Worm (Caenorhabditis elegans) whole organism, L2 larva: Measurements from ENCODE around the gene ceh-100.

Experiments
- C34F6.9 ChIP-seq: fragments of 150-350 bp; optimal IDR thresholded peaks from 2 replicates; lab custom pipeline; 2014; ENCODE audit warnings: missing biosample characterization, missing genetic modification characterization
- F13H6.1 ChIP-seq: sonication (generic microtip); optimal IDR thresholded peaks from 2 replicates; lab custom pipeline; 2016; ENCODE audit warnings: missing genetic modification characterization, missing compliant biosample characterization
- R02D3.7 ChIP-seq: fragments of 150-350 bp; optimal IDR thresholded peaks from 2 replicates; lab custom pipeline; 2014; ENCODE audit warnings: missing biosample characterization, missing genetic modification characterization
- Y55F3AM.14 ChIP-seq: fragments of 200-800 bp; sonication (Bioruptor generic); optimal IDR thresholded peaks from 2 replicates; lab custom pipeline; 2018; ENCODE audit warnings: mild to moderate bottlenecking, missing genetic modification characterization, missing compliant biosample characterization
- ZK546.5 ChIP-seq: sonication (generic microtip); optimal IDR thresholded peaks from 2 replicates; lab custom pipeline; 2017; ENCODE audit warnings: missing biosample characterization, missing genetic modification characterization
- alr-1 ChIP-seq: fragments of 150-350 bp; optimal IDR thresholded peaks from 2 replicates; lab custom pipeline; 2014; ENCODE audit warnings: missing biosample characterization, missing genetic modification characterization
- blmp-1 ChIP-seq: sonication (generic microtip); optimal IDR thresholded peaks from 2 replicates; lab custom pipeline; 2017; ENCODE audit warnings: missing genetic modification characterization, mild to moderate bottlenecking, missing compliant biosample characterization, antibody characterized with exemption, moderate library complexity; ENCODE audit not compliant: insufficient read depth
- ceh-16 ChIP-seq: fragments of 150-350 bp; optimal IDR thresholded peaks from 2 replicates; lab custom pipeline; 2014; ENCODE audit warnings: missing biosample characterization, missing genetic modification characterization
- ceh-82 ChIP-seq: fragments of 150-350 bp; optimal IDR thresholded peaks from 2 replicates; lab custom pipeline; 2014; ENCODE audit warnings: missing biosample characterization, missing genetic modification characterization
- crh-2 ChIP-seq: sonication (generic microtip); optimal IDR thresholded peaks from 2 replicates; lab custom pipeline; 2017; ENCODE audit warnings: missing biosample characterization, missing genetic modification characterization
- dmd-4 ChIP-seq: sonication (generic microtip); optimal IDR thresholded peaks from 2 replicates; lab custom pipeline; 2017; ENCODE audit warnings: missing biosample characterization, missing genetic modification characterization
- egl-27 ChIP-seq: sonication (generic microtip); optimal IDR thresholded peaks from 3 replicates; lab custom pipeline; 2017; ENCODE audit warnings: missing biosample characterization, missing genetic modification reagents, missing genetic modification characterization
- elt-1 ChIP-seq: fragments of 150-350 bp; optimal IDR thresholded peaks from 2 replicates; lab custom pipeline; 2014; ENCODE audit warnings: missing biosample characterization, missing genetic modification characterization
- elt-3 ChIP-seq: sonication (generic microtip); optimal IDR thresholded peaks from 2 replicates; lab custom pipeline; 2017; ENCODE audit warnings: missing biosample characterization, missing genetic modification characterization
- fos-1 ChIP-seq: fragments of 150-350 bp; optimal IDR thresholded peaks from 2 replicates; lab custom pipeline; 2014; ENCODE audit warnings: missing biosample characterization, missing genetic modification characterization
- gmeb-1 ChIP-seq: fragments of 150-350 bp; optimal IDR thresholded peaks from 2 replicates; lab custom pipeline; 2014; ENCODE audit warnings: missing biosample characterization, missing genetic modification characterization
- lin-11 ChIP-seq: fragments of 150-350 bp; sonication (generic microtip); optimal IDR thresholded peaks from 2 replicates; lab custom pipeline; 2014; ENCODE audit warnings: missing biosample characterization, missing genetic modification characterization, inconsistent platforms, mixed read lengths
- lin-13 ChIP-seq: fragments of 150-350 bp; optimal IDR thresholded peaks from 2 replicates; lab custom pipeline; 2014; ENCODE audit warnings: missing biosample characterization, missing genetic modification reagents, missing genetic modification characterization
- lin-39 ChIP-seq: fragments of 150-350 bp; optimal IDR thresholded peaks from 2 replicates; lab custom pipeline; 2014; ENCODE audit warnings: missing biosample characterization, missing genetic modification reagents, missing genetic modification characterization
- lsy-2 ChIP-seq, 2 experiments: fragments of 150-350 bp in 1 of 2; sonication (generic microtip) in 1 of 2; optimal IDR thresholded peaks; 2 replicates each; lab custom pipeline; 2014 to 2017; ENCODE audit warnings: missing biosample characterization in 2 of 2, missing genetic modification characterization in 2 of 2
- mab-5 ChIP-seq: fragments of 150-350 bp; optimal IDR thresholded peaks from 2 replicates; lab custom pipeline; 2014; ENCODE audit warnings: missing biosample characterization, missing genetic modification characterization
- mbf-1 ChIP-seq: sonication (generic microtip); optimal IDR thresholded peaks from 2 replicates; lab custom pipeline; 2017; ENCODE audit warnings: missing biosample characterization, missing genetic modification characterization
- mdl-1 ChIP-seq, 2 experiments: fragments of 150-350 bp in 1 of 2; sonication (generic microtip) in 1 of 2; optimal IDR thresholded peaks; 2 replicates each; lab custom pipeline; 2017; ENCODE audit warnings: missing biosample characterization in 2 of 2, missing genetic modification characterization in 2 of 2
- nhr-10 ChIP-seq: sonication (generic microtip); optimal IDR thresholded peaks from 2 replicates; lab custom pipeline; 2017; ENCODE audit warnings: missing biosample characterization, missing genetic modification characterization
- nhr-11 ChIP-seq: fragments of 150-350 bp; optimal IDR thresholded peaks from 2 replicates; lab custom pipeline; 2014; ENCODE audit warnings: missing biosample characterization, missing genetic modification characterization
- nhr-12 ChIP-seq: fragments of 150-350 bp; optimal IDR thresholded peaks from 2 replicates; lab custom pipeline; 2014; ENCODE audit warnings: missing biosample characterization, missing genetic modification characterization
- nhr-129 ChIP-seq: fragments of 150-350 bp; optimal IDR thresholded peaks from 2 replicates; lab custom pipeline; 2014; ENCODE audit warnings: missing biosample characterization, missing genetic modification characterization
- nhr-21 ChIP-seq: fragments of 150-350 bp; optimal IDR thresholded peaks from 2 replicates; lab custom pipeline; 2014; ENCODE audit warnings: missing biosample characterization, missing genetic modification characterization
- nhr-23 ChIP-seq: fragments of 150-350 bp; optimal IDR thresholded peaks from 2 replicates; lab custom pipeline; 2014; ENCODE audit warnings: missing biosample characterization, missing genetic modification reagents, missing genetic modification characterization
- nhr-237 ChIP-seq: fragments of 150-350 bp; optimal IDR thresholded peaks from 2 replicates; lab custom pipeline; 2014; ENCODE audit warnings: missing biosample characterization, missing genetic modification characterization
- nhr-25 ChIP-seq: fragments of 150-350 bp; sonication (generic microtip); optimal IDR thresholded peaks from 3 replicates; lab custom pipeline; 2014; ENCODE audit warnings: missing biosample characterization, missing genetic modification characterization
- nhr-6 ChIP-seq: fragments of 150-350 bp; optimal IDR thresholded peaks from 2 replicates; lab custom pipeline; 2014; ENCODE audit warnings: missing biosample characterization, missing genetic modification characterization
- nhr-77 ChIP-seq: fragments of 150-350 bp; optimal IDR thresholded peaks from 2 replicates; lab custom pipeline; 2014; ENCODE audit warnings: missing biosample characterization, missing genetic modification characterization
- sem-4 ChIP-seq: fragments of 150-350 bp; optimal IDR thresholded peaks from 2 replicates; lab custom pipeline; 2014; ENCODE audit warnings: missing biosample characterization, missing genetic modification reagents, missing genetic modification characterization
- skn-1 ChIP-seq: sonication (generic microtip); optimal IDR thresholded peaks from 2 replicates; lab custom pipeline; 2017; ENCODE audit warnings: missing biosample characterization, missing genetic modification characterization
- sma-3 ChIP-seq: sonication (generic microtip); optimal IDR thresholded peaks from 2 replicates; lab custom pipeline; 2016; ENCODE audit warnings: missing genetic modification reagents, missing genetic modification characterization, missing compliant biosample characterization
- sma-9 ChIP-seq, 2 experiments: fragments of 150-350 bp in 1 of 2; sonication (generic microtip) in 1 of 2; optimal IDR thresholded peaks; 2 replicates each; lab custom pipeline; 2014 to 2016; ENCODE audit warnings: missing genetic modification characterization in 2 of 2, mild to moderate bottlenecking in 1 of 2, missing biosample characterization in 1 of 2, missing compliant biosample characterization in 1 of 2, missing genetic modification reagents in 1 of 2, moderate library complexity in 1 of 2
- snpc-4 ChIP-seq: fragments of 150-350 bp; optimal IDR thresholded peaks from 2 replicates; lab custom pipeline; 2014; ENCODE audit warnings: missing biosample characterization, missing genetic modification characterization
- unc-39 ChIP-seq: fragments of 150-350 bp; optimal IDR thresholded peaks from 2 replicates; lab custom pipeline; 2014; ENCODE audit warnings: missing biosample characterization, missing genetic modification characterization
- unc-55 ChIP-seq: fragments of 150-350 bp; sonication (generic microtip); optimal IDR thresholded peaks from 3 replicates; lab custom pipeline; 2014; ENCODE audit warnings: missing biosample characterization, missing genetic modification reagents, missing genetic modification characterization
- unc-62 ChIP-seq: fragments of 150-350 bp; optimal IDR thresholded peaks from 2 replicates; lab custom pipeline; 2014; ENCODE audit warnings: missing biosample characterization, missing genetic modification reagents, missing genetic modification characterization
- ztf-1 ChIP-seq: fragments of 200-800 bp; sonication (Bioruptor generic); conservative IDR thresholded peaks from 2 replicates; pipeline ENCODE4 v1.3.6; 2022; ENCODE audit warnings: missing genetic modification characterization, missing compliant biosample characterization
- ztf-11 ChIP-seq: sonication (generic microtip); optimal IDR thresholded peaks from 2 replicates; lab custom pipeline; 2017; ENCODE audit warnings: missing biosample characterization, missing genetic modification characterization
- ztf-4 ChIP-seq: fragments of 150-350 bp; optimal IDR thresholded peaks from 2 replicates; lab custom pipeline; 2014; ENCODE audit warnings: missing biosample characterization, missing genetic modification characterization

ceh-100 gene

DNA sequence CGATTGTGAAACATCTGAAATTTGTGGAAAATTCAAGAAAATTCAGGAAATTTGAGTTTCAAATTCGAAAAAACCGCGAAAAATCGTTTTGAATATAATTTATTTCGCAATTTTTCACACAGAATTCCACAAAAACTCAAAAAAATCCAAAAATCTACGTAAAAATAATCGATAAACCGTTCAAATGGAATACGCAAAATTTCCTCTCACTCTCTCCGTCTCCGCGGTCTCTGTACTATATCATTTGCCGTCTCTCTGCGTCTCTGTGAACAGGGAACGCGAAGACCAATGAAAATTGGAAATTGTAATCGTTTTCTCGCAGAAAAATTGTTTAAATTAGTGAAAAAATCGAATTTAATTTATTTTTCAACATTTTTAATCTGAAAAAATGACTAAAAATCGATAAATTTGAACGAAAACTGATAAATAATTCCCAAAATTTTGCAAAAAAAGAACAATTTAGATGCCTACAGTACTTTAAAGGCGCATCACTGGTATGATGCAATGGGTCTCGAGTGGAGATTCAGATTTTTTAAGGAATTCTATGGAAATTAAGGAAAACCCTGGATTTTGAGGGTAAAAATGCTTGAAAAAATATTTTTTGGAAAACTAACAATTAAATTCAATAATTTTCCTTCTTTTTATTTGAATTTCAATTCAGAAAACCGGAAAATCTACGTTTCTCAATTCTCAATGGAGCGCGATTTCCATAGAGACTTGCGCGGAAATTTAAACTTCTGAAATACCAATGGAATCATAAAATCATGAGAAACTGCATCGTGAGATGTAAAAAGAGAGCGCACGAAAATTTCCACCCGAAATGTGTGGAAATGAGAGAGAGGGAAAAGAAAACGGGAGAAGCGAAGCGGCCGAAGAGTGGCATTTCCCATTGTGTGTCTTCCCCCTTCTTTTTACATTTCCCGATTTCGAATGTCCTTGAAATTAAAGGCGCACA is at the start of gene ceh-100, which contains the start of gene lips-15:
ceh-100 (minus strand) TSS at position 14 of the 955 bp plus-strand sequence.
lips-15 (plus strand) TSS at position 720 of the 955 bp plus-strand sequence.
- TF ChIP-seq F13H6.1 (tag; lab: Kevin White, UChicago) (no peak), nhr-129 (peak; percentile 46), Y55F3AM.14 (GFP tag; lab: Kevin White, UChicago) (no peak), ZK546.5 (tag; lab: Kevin White, UChicago) (no peak), nhr-12 (tag; lab: Kevin White, UChicago) (no peak), nhr-237 (no peak), ztf-11 (tag; lab: Kevin White, UChicago) (no peak), egl-27 (tag; lab: Kevin White, UChicago) (no peak), unc-62 (GFP tag; lab: Kevin White, UChicago) (no peak), sem-4 (tag; lab: Kevin White, UChicago) (no peak), unc-39 (no peak), elt-3 (tag; lab: Kevin White, UChicago) (no peak), elt-1 (tag; lab: Kevin White, UChicago) (no peak), C34F6.9 (peak; percentile 47), lin-13 (GFP tag; lab: Kevin White, UChicago) (no peak), lin-11 (tag; lab: Kevin White, UChicago) (no peak), ceh-16 (no peak), skn-1 (tag; lab: Kevin White, UChicago) (no peak), mab-5 (tag; lab: Kevin White, UChicago) (no peak), nhr-77 (no peak), gmeb-1 (tag; lab: Kevin White, UChicago) (peak; percentile 11), sma-9 (GFP tag; optimal IDR thresholded peaks at IDR 0.05; lab: Kevin White, UChicago) (no peak), sma-9 (tag; optimal IDR thresholded peaks at IDR 0.05; lab: Kevin White, UChicago) (no peak), lsy-2 (tag; optimal IDR thresholded peaks at IDR 0.05; lab: Kevin White, UChicago) (no peak), nhr-25 (tag; lab: Kevin White, UChicago) (no peak), R02D3.7 (no peak), nhr-23 (tag; lab: Kevin White, UChicago) (no peak), mdl-1 (tag; optimal IDR thresholded peaks at IDR 0.05; lab: Kevin White, UChicago) (no peak), nhr-10 (tag; lab: Kevin White, UChicago) (no peak), sma-3 (no peak), crh-2 (tag; lab: Kevin White, UChicago) (no peak), snpc-4 (tag; lab: Kevin White, UChicago) (no peak), nhr-11 (tag; lab: Kevin White, UChicago) (no peak), unc-55 (GFP tag; lab: Kevin White, UChicago) (peak; percentile 74), mbf-1 (tag; lab: Kevin White, UChicago) (no peak), blmp-1 (no peak), nhr-21 (no peak), ceh-82 (tag; lab: Kevin White, UChicago) (no peak), ztf-1 (GFP tag; lab: Robert Waterston, UW) (no peak), nhr-6 (no peak), dmd-4 (no peak), fos-1 (peak; percentile 14), alr-1 (no peak), ztf-4 (no peak)

DNA sequence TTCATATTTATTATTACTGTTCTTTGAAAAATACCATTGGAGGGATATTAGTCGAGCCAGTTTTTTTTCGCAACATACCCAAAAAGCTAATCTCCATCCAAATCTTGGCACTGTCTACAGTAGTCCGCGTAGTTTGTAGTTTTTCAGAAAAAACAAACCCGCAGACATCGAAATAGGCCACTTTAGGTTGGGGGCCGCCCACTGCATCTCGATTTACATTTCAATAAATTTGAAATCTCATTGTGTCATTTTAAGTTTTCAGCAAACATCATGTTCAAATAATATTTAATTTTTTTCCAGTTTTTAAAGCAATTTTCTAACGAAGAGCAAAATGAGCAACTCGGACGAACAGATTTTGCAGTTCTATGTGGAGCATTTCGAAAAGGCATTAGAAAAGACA is 36.9 kb upstream of the ceh-100 start, which contains the start of gene nhr-235:
nhr-235 (plus strand) TSS at position 301 of the 400 bp plus-strand sequence.
- TF ChIP-seq lin-39 (tag; lab: Kevin White, UChicago) (no peak), unc-62 (GFP tag; lab: Kevin White, UChicago) (no peak), unc-39 (no peak), mbf-1 (tag; lab: Kevin White, UChicago) (no peak), nhr-11 (tag; lab: Kevin White, UChicago) (no peak)
